Worm (Caenorhabditis elegans) whole organism, young adult: ENCODE results near the gene nstp-10.
A peak's percentile ranks its signal among the peaks of the same experiment; 100 is the strongest.

Experiments used
- B0336.3 ChIP-seq: fragments of 200-800 bp; sonication (Bioruptor generic); IDR thresholded peaks from 2 replicates; pipeline ENCODE4 v1.3.6; 2022; ENCODE audit warnings: missing genetic modification characterization, missing compliant biosample characterization
- D2030.7 ChIP-seq: fragments of 200-800 bp; sonication (Bioruptor generic); IDR thresholded peaks from 2 replicates; pipeline ENCODE4 v1.3.6; 2022; ENCODE audit warnings: missing genetic modification reagents, missing genetic modification characterization, missing compliant biosample characterization
- K12H6.12 ChIP-seq: fragments of 200-800 bp; sonication (Bioruptor generic); optimal IDR thresholded peaks from 2 replicates; lab custom pipeline; 2018; ENCODE audit warnings: mild to moderate bottlenecking, missing genetic modification characterization, missing compliant biosample characterization
- Y67H2A.10 ChIP-seq: fragments of 200-800 bp; sonication (Bioruptor generic); conservative IDR thresholded peaks from 2 replicates; pipeline ENCODE4 v1.3.6; 2022; ENCODE audit warnings: missing genetic modification reagents, missing genetic modification characterization, missing compliant biosample characterization
- Y95B8A.8 ChIP-seq: fragments of 200-800 bp; sonication (Bioruptor generic); IDR thresholded peaks from 2 replicates; pipeline ENCODE4 v1.3.6; 2022; ENCODE audit warnings: missing genetic modification reagents, missing genetic modification characterization, missing compliant biosample characterization
- ama-1 ChIP-seq, 3 experiments: fragments of 150-350 bp in 1 of 3; sonication (generic microtip) in 2 of 3; optimal IDR thresholded peaks; 2 replicates each; lab custom pipeline; 2014 to 2018; ENCODE audit warnings: missing biosample characterization in 2 of 3, missing genetic modification characterization in 2 of 3, missing genetic modification reagents in 2 of 3
- aptf-3 ChIP-seq: fragments of 200-800 bp; sonication (Bioruptor generic); IDR thresholded peaks from 2 replicates; pipeline ENCODE4 v1.3.6; 2022; ENCODE audit warnings: missing genetic modification characterization, missing compliant biosample characterization
- bed-1 ChIP-seq: fragments of 200-800 bp; sonication (Bioruptor generic); IDR thresholded peaks from 2 replicates; pipeline ENCODE4 v1.3.6; 2022; ENCODE audit warnings: missing genetic modification reagents, missing genetic modification characterization, missing compliant biosample characterization
- cebp-1 ChIP-seq, 2 experiments: fragments of 200-800 bp in 1 of 2; sonication (Bioruptor generic) in 1 of 2; sonication (generic microtip) in 1 of 2; IDR thresholded peaks in 1 of 2; optimal IDR thresholded peaks in 1 of 2; 2 replicates each; pipeline versions ENCODE4 v1.3.6 to Lab custom; 2017 to 2022; ENCODE audit warnings: missing compliant biosample characterization in 2 of 2, missing genetic modification characterization in 2 of 2, mild to moderate bottlenecking in 1 of 2, missing genetic modification reagents in 1 of 2, moderate library complexity in 1 of 2
- ceh-27 ChIP-seq: fragments of 200-800 bp; sonication (Bioruptor generic); optimal IDR thresholded peaks from 2 replicates; lab custom pipeline; 2018; ENCODE audit warnings: mild to moderate bottlenecking, missing genetic modification characterization, moderate library complexity, missing compliant biosample characterization
- ceh-40 ChIP-seq: fragments of 200-800 bp; sonication (Bioruptor generic); IDR thresholded peaks from 2 replicates; pipeline ENCODE4 v1.3.6; 2022; ENCODE audit warnings: missing genetic modification characterization, missing compliant biosample characterization
- chd-7 ChIP-seq: sonication (generic microtip); optimal IDR thresholded peaks from 2 replicates; lab custom pipeline; 2016; ENCODE audit warnings: mild to moderate bottlenecking, missing genetic modification characterization, moderate library complexity, missing compliant biosample characterization
- dpl-1 ChIP-seq: fragments of 150-350 bp; optimal IDR thresholded peaks from 2 replicates; lab custom pipeline; 2014; ENCODE audit warnings: missing biosample characterization, missing genetic modification reagents, missing genetic modification characterization
- fkh-3 ChIP-seq: sonication (generic microtip); optimal IDR thresholded peaks from 2 replicates; lab custom pipeline; 2016; ENCODE audit warnings: mild to moderate bottlenecking, missing genetic modification characterization, missing compliant biosample characterization
- hlh-26 ChIP-seq: fragments of 200-800 bp; sonication (Bioruptor generic); conservative IDR thresholded peaks from 2 replicates; pipeline ENCODE4 v1.3.6; 2022; ENCODE audit warnings: missing genetic modification reagents, missing genetic modification characterization, missing compliant biosample characterization
- hmg-1.2 ChIP-seq: fragments of 200-800 bp; sonication (Bioruptor generic); IDR thresholded peaks from 2 replicates; pipeline ENCODE4 v1.3.6; 2022; ENCODE audit warnings: missing genetic modification reagents, missing genetic modification characterization, missing compliant biosample characterization
- hmg-20 ChIP-seq: fragments of 200-800 bp; sonication (Bioruptor generic); IDR thresholded peaks from 2 replicates; pipeline ENCODE4 v1.3.6; 2022; ENCODE audit warnings: missing genetic modification reagents, missing genetic modification characterization, missing compliant biosample characterization
- lsl-1 ChIP-seq: fragments of 200-800 bp; sonication (Bioruptor generic); optimal IDR thresholded peaks from 2 replicates; lab custom pipeline; 2018; ENCODE audit warnings: mild to moderate bottlenecking, missing genetic modification characterization, moderate library complexity, missing compliant biosample characterization
- lsy-27 ChIP-seq: sonication (generic microtip); optimal IDR thresholded peaks from 2 replicates; lab custom pipeline; 2017; ENCODE audit warnings: missing genetic modification characterization, mild to moderate bottlenecking, missing compliant biosample characterization, antibody characterized with exemption, missing genotype, borderline replicate concordance; ENCODE audit not compliant: insufficient read depth
- mes-4 ChIP-seq: sonication (generic microtip); optimal IDR thresholded peaks from 2 replicates; lab custom pipeline; 2016; ENCODE audit warnings: missing genotype, missing genetic modification characterization, missing compliant biosample characterization
- nfyb-1 ChIP-seq: fragments of 200-800 bp; sonication (Bioruptor generic); IDR thresholded peaks from 2 replicates; pipeline ENCODE4 v1.3.6; 2022; ENCODE audit warnings: missing genetic modification reagents, missing genetic modification characterization, missing compliant biosample characterization
- nhr-27 ChIP-seq: fragments of 200-800 bp; sonication (Bioruptor generic); optimal IDR thresholded peaks from 2 replicates; lab custom pipeline; 2018; ENCODE audit warnings: mild to moderate bottlenecking, missing genetic modification characterization, moderate library complexity, missing compliant biosample characterization
- repo-1 ChIP-seq: sonication (generic microtip); optimal IDR thresholded peaks from 2 replicates; lab custom pipeline; 2017; ENCODE audit warnings: mild to moderate bottlenecking, missing genetic modification characterization, missing compliant biosample characterization
- snpc-1.1 ChIP-seq: sonication (generic microtip); optimal IDR thresholded peaks from 2 replicates; lab custom pipeline; 2017; ENCODE audit warnings: missing genetic modification characterization, mild to moderate bottlenecking, missing compliant biosample characterization, antibody characterized with exemption, moderate library complexity, missing genotype, missing genetic modification reagents; ENCODE audit not compliant: insufficient read depth
- snpc-3.4 ChIP-seq: sonication (generic microtip); optimal IDR thresholded peaks from 2 replicates; lab custom pipeline; 2017; ENCODE audit warnings: missing genetic modification characterization, mild to moderate bottlenecking, missing compliant biosample characterization, antibody characterized with exemption, moderate library complexity, missing genotype, missing genetic modification reagents
- tbx-9 ChIP-seq: sonication (generic microtip); optimal IDR thresholded peaks from 2 replicates; lab custom pipeline; 2016; ENCODE audit warnings: borderline replicate concordance, missing genetic modification characterization, inconsistent platforms, missing compliant biosample characterization
- tlf-1 ChIP-seq: fragments of 200-800 bp; sonication (Bioruptor generic); optimal IDR thresholded peaks from 2 replicates; lab custom pipeline; 2018; ENCODE audit warnings: mild to moderate bottlenecking, missing genetic modification characterization, missing compliant biosample characterization
- unc-130 ChIP-seq: sonication (generic microtip); optimal IDR thresholded peaks from 2 replicates; lab custom pipeline; 2016; ENCODE audit warnings: missing genetic modification reagents, missing genetic modification characterization, missing compliant biosample characterization
- unc-62 ChIP-seq: fragments of 150-350 bp; optimal IDR thresholded peaks from 2 replicates; lab custom pipeline; 2014; ENCODE audit warnings: missing biosample characterization, missing genetic modification reagents, missing genetic modification characterization
- ztf-18 ChIP-seq: sonication (generic microtip); optimal IDR thresholded peaks from 2 replicates; lab custom pipeline; 2016; ENCODE audit warnings: missing genotype, mild to moderate bottlenecking, missing genetic modification characterization, missing compliant biosample characterization
- ztf-22 ChIP-seq: fragments of 200-800 bp; sonication (Bioruptor generic); optimal IDR thresholded peaks from 2 replicates; lab custom pipeline; 2018; ENCODE audit warnings: mild to moderate bottlenecking, missing genetic modification characterization, moderate library complexity, missing compliant biosample characterization

The nstp-10 gene

DNA sequence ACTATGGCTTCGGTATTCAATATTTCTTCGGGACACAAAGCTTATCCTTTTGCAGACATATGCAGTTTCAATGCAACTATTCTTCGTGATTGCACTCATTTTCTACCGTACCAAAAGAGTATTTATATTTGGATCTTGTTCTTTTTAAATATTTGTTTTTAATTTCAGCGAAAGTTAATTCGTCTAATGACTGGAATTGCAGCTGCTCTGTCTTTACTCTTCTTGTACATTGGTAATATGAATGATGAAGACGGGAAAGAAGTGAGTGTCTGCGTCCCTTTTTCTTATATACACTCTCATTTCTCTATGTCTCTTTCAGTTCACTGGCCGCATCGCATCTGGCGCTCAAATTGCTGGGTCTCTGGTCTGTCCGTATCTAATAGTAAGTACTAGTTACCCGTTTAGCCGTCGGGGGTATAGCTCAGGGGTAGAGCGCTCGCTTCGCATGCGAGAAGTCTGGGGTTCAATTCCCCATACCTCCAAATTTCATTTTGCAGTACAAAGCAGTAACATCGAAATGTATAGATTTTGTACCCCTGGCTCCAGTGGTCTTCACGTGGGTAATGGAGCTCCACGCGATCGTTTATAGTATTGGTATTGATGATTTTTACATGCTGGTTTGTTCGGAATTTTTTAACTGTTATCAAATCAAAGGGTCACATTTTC is 46.4 kb downstream of the nstp-10 start (continued):
- TF ChIP-seq chd-7 (tag; lab: Kevin White, UChicago) (peak; percentile 79), hlh-26 (GFP tag; lab: Robert Waterston, UW) (no peak), lsy-27 (tag; lab: Kevin White, UChicago) (peak; percentile 12), fkh-3 (tag; lab: Kevin White, UChicago) (peak; percentile 66), hmg-20 (GFP tag; lab: Robert Waterston, UW) (peak; percentile 72; the same call in 1 of the 2 replicates), cebp-1 (GFP tag; IDR thresholded peaks at IDR 0.05; lab: Robert Waterston, UW) (no peak), cebp-1 (tag; optimal IDR thresholded peaks at IDR 0.05; lab: Kevin White, UChicago) (no peak), mes-4 (tag; lab: Kevin White, UChicago) (peak; percentile 47), tlf-1 (GFP tag; lab: Kevin White, UChicago) (no peak), bed-1 (GFP tag; lab: Robert Waterston, UW) (peak; percentile 64; the same call in 1 of the 2 replicates), tbx-9 (tag; lab: Kevin White, UChicago) (no peak), ama-1 (optimal IDR thresholded peaks at IDR 0.05; lab: Kevin White, UChicago) (no peak), ama-1 (GFP tag; optimal IDR thresholded peaks at IDR 0.05; lab: Kevin White, UChicago) (peak in 1 of 2 experiments; percentile 85), Y67H2A.10 (no peak), hmg-1.2 (GFP tag; lab: Robert Waterston, UW) (peak; percentile 91), repo-1 (tag; lab: Kevin White, UChicago) (peak; percentile 74)

DNA sequence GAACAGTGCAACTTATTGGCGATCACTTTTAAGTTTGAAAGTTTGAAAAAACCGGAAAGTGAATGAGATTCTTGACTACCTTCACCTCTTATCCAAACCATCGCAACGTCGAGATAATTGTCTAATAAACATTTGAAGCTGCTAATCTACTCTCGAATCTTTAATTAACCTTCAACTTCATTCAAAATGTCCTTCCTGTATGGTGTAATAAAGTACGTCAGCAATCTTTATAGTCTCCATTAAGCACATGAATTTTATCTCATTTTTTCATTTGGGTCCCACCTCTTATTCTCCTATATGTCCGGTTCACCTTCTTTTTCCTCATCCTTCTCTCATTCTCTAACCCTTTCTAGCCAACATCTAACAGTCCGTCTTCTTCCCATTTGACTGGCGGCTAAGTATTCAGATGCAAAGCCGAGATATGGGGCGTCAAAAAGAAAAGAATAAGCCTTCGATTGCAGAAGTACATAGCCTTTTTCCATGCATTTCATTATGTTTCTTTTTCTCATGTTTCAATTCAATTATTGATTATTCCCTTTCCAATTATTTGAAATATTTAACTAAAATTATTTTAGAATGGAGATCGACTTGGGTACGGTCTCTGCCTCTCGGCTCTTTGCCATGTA is 48.7 kb downstream of the nstp-10 start, which contains the start of gene swt-5:
Gene swt-5 (plus strand): TSS at position 576 of the 626 bp plus-strand sequence.
- TF ChIP-seq D2030.7 (GFP tag; lab: Robert Waterston, UW) (no peak), dpl-1 (no peak), snpc-3.4 (tag; lab: Kevin White, UChicago) (no peak)
- TF ChIP-seq, all 124 proteins: peak for 0

ce11 chrV:9499295-9499694 is 50.3 kb downstream of the nstp-10 start:
- TF ChIP-seq Y95B8A.8 (GFP tag; lab: Robert Waterston, UW): no peak
- TF ChIP-seq nhr-27: no peak
- no peak for TF ChIP-seq snpc-1.1
- no peak for TF ChIP-seq unc-62 (GFP tag; lab: Kevin White, UChicago)
- TF ChIP-seq ceh-40 (GFP tag; lab: Robert Waterston, UW): no peak
- TF ChIP-seq ztf-18 (tag; lab: Kevin White, UChicago): no peak
- no peak for TF ChIP-seq repo-1 (tag; lab: Kevin White, UChicago)
- TF ChIP-seq B0336.3 (GFP tag; lab: Robert Waterston, UW): no peak
- no peak for TF ChIP-seq hlh-26 (GFP tag; lab: Robert Waterston, UW)
- no peak for TF ChIP-seq unc-130 (GFP tag; lab: Kevin White, UChicago)
- TF ChIP-seq aptf-3 (GFP tag; lab: Robert Waterston, UW): no peak
- TF ChIP-seq lsl-1 (GFP tag; lab: Kevin White, UChicago): no peak
- no peak for TF ChIP-seq ztf-22 (GFP tag; lab: Kevin White, UChicago)
- no peak for TF ChIP-seq K12H6.12 (tag; lab: Kevin White, UChicago)
- no peak for TF ChIP-seq ceh-27
- no peak for TF ChIP-seq nfyb-1 (GFP tag; lab: Robert Waterston, UW)
